Worm (Caenorhabditis elegans) whole organism, L3 larva: ENCODE measurements around the gene F17C11.4.

Experiments used
- aly-2 ChIP-seq: fragments of 150-350 bp; optimal IDR thresholded peaks from 2 replicates; lab custom pipeline; 2014; ENCODE audit warnings: missing biosample characterization, missing genetic modification characterization
- ceh-82 ChIP-seq: fragments of 150-350 bp; optimal IDR thresholded peaks from 2 replicates; lab custom pipeline; 2014; ENCODE audit warnings: missing biosample characterization, missing genetic modification characterization
- ceh-9 ChIP-seq: sonication (generic microtip); optimal IDR thresholded peaks from 2 replicates; lab custom pipeline; 2018; ENCODE audit warnings: missing biosample characterization, missing genetic modification characterization
- elt-1 ChIP-seq: fragments of 150-350 bp; optimal IDR thresholded peaks from 2 replicates; lab custom pipeline; 2014; ENCODE audit warnings: missing biosample characterization, missing genetic modification characterization
- jun-1 ChIP-seq: fragments of 150-350 bp; optimal IDR thresholded peaks from 2 replicates; lab custom pipeline; 2014; ENCODE audit warnings: missing biosample characterization, missing genetic modification reagents, missing genetic modification characterization
- nhr-76 ChIP-seq: fragments of 150-350 bp; sonication (generic microtip); optimal IDR thresholded peaks from 5 replicates; lab custom pipeline; 2014; ENCODE audit warnings: missing biosample characterization, missing genetic modification characterization
- nhr-77 ChIP-seq: fragments of 150-350 bp; optimal IDR thresholded peaks from 2 replicates; lab custom pipeline; 2014; ENCODE audit warnings: missing biosample characterization, missing genetic modification characterization
- pqm-1 ChIP-seq: fragments of 150-350 bp; optimal IDR thresholded peaks from 2 replicates; lab custom pipeline; 2017; ENCODE audit warnings: missing biosample characterization, missing genetic modification characterization, inconsistent platforms
- skn-1 ChIP-seq: fragments of 150-350 bp; optimal IDR thresholded peaks from 2 replicates; lab custom pipeline; 2014; ENCODE audit warnings: missing biosample characterization, missing genetic modification characterization
- snpc-4 ChIP-seq: fragments of 150-350 bp; optimal IDR thresholded peaks from 2 replicates; lab custom pipeline; 2014; ENCODE audit warnings: missing biosample characterization, missing genetic modification characterization
- zag-1 ChIP-seq: fragments of 150-350 bp; optimal IDR thresholded peaks from 2 replicates; lab custom pipeline; 2014; ENCODE audit warnings: missing biosample characterization, missing genetic modification characterization

DNA sequence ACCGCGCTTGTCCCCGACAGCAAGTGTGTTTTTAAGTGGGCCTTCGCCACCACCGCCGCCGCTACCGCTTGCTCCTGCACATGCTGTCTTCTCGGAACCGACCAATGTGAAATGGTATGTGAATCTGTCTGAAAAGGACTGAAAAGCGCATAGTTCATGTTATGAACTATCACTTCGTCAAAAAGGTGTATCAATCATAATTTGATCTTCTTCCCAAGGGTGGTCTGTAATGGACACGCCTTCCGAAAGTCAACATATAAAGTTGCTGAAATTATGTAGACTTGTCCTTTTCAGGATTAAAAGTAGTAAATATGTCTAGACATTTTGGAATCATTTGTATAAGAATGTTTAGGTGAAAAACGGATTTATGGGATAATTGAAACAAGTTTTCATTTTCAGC lies 9.5 kb upstream of the F17C11.4 start, which contains the start of gene zip-9:
- TF ChIP-seq pqm-1 (tag; lab: Kevin White, UChicago): no peak
- TF ChIP-seq nhr-77 (tag; lab: Kevin White, UChicago): no peak
- no peak for TF ChIP-seq ceh-9
- TF ChIP-seq snpc-4: no peak
- no peak for TF ChIP-seq nhr-76 (tag; lab: Kevin White, UChicago)
- no peak for TF ChIP-seq zag-1 (tag; lab: Kevin White, UChicago)
- TF ChIP-seq ceh-82 (tag; lab: Kevin White, UChicago): no peak
- TF ChIP-seq skn-1 (tag; lab: Kevin White, UChicago): no peak
- TF ChIP-seq jun-1 (tag; lab: Kevin White, UChicago): no peak
- TF ChIP-seq elt-1 (tag; lab: Kevin White, UChicago): no peak
- no peak for TF ChIP-seq aly-2 (tag; lab: Kevin White, UChicago)
